Worm (Caenorhabditis elegans) whole organism, young adult: ENCODE measurements around the gene K02D3.1.

Experiments
- C17E4.6 ChIP-seq: fragments of 200-800 bp; sonication (Bioruptor generic); IDR thresholded peaks from 2 replicates; pipeline ENCODE4 v1.3.6; 2022; ENCODE audit warnings: missing genetic modification reagents, missing genetic modification characterization, missing compliant biosample characterization
- D2030.7 ChIP-seq: fragments of 200-800 bp; sonication (Bioruptor generic); IDR thresholded peaks from 2 replicates; pipeline ENCODE4 v1.3.6; 2022; ENCODE audit warnings: missing genetic modification reagents, missing genetic modification characterization, missing compliant biosample characterization
- F22D6.2 ChIP-seq: sonication (generic microtip); optimal IDR thresholded peaks from 2 replicates; lab custom pipeline; 2016; ENCODE audit warnings: mild to moderate bottlenecking, missing genetic modification characterization, missing compliant biosample characterization
- F55B11.4 ChIP-seq: sonication (generic microtip); optimal IDR thresholded peaks from 2 replicates; lab custom pipeline; 2016; ENCODE audit warnings: missing compliant biosample characterization, missing genetic modification characterization, borderline replicate concordance; ENCODE audit not compliant: insufficient read depth
- T26A5.8 ChIP-seq: sonication (generic microtip); optimal IDR thresholded peaks from 2 replicates; lab custom pipeline; 2016; ENCODE audit warnings: missing genetic modification characterization, missing compliant biosample characterization
- ZK185.1 ChIP-seq: sonication (generic microtip); optimal IDR thresholded peaks from 2 replicates; lab custom pipeline; 2016; ENCODE audit warnings: mild to moderate bottlenecking, missing genetic modification characterization, missing compliant biosample characterization; ENCODE audit not compliant: poor library complexity, severe bottlenecking
- attf-5 ChIP-seq: fragments of 200-800 bp; sonication (Bioruptor generic); optimal IDR thresholded peaks from 2 replicates; lab custom pipeline; 2018; ENCODE audit warnings: mild to moderate bottlenecking, missing genetic modification characterization, missing compliant biosample characterization
- bed-1 ChIP-seq: fragments of 200-800 bp; sonication (Bioruptor generic); IDR thresholded peaks from 2 replicates; pipeline ENCODE4 v1.3.6; 2022; ENCODE audit warnings: missing genetic modification reagents, missing genetic modification characterization, missing compliant biosample characterization
- bed-2 ChIP-seq: fragments of 200-800 bp; sonication (Bioruptor generic); IDR thresholded peaks from 2 replicates; pipeline ENCODE4 v1.3.6; 2022; ENCODE audit warnings: missing genetic modification reagents, missing genetic modification characterization, missing compliant biosample characterization
- cebp-1 ChIP-seq, 2 experiments: fragments of 200-800 bp in 1 of 2; sonication (Bioruptor generic) in 1 of 2; sonication (generic microtip) in 1 of 2; IDR thresholded peaks in 1 of 2; optimal IDR thresholded peaks in 1 of 2; 2 replicates each; pipeline versions ENCODE4 v1.3.6 to Lab custom; 2017 to 2022; ENCODE audit warnings: missing compliant biosample characterization in 2 of 2, missing genetic modification characterization in 2 of 2, mild to moderate bottlenecking in 1 of 2, missing genetic modification reagents in 1 of 2, moderate library complexity in 1 of 2
- ceh-100 ChIP-seq: fragments of 200-800 bp; sonication (Bioruptor generic); IDR thresholded peaks from 2 replicates; pipeline ENCODE4 v1.3.6; 2022; ENCODE audit warnings: missing genetic modification reagents, missing genetic modification characterization, missing compliant biosample characterization
- ceh-91 ChIP-seq: fragments of 200-800 bp; sonication (Bioruptor generic); IDR thresholded peaks from 2 replicates; pipeline ENCODE4 v1.3.6; 2022; ENCODE audit warnings: missing genetic modification reagents, missing genetic modification characterization, missing compliant biosample characterization
- die-1 ChIP-seq: sonication (generic microtip); optimal IDR thresholded peaks from 2 replicates; lab custom pipeline; 2016; ENCODE audit warnings: missing genotype, mild to moderate bottlenecking, missing genetic modification characterization, missing compliant biosample characterization
- dpff-1 ChIP-seq: sonication (generic microtip); optimal IDR thresholded peaks from 2 replicates; lab custom pipeline; 2017; ENCODE audit warnings: mild to moderate bottlenecking, missing genetic modification characterization, missing compliant biosample characterization
- egl-44 ChIP-seq: fragments of 200-800 bp; sonication (Bioruptor generic); IDR thresholded peaks from 2 replicates; pipeline ENCODE4 v1.3.6; 2022; ENCODE audit warnings: missing genetic modification reagents, missing genetic modification characterization, missing compliant biosample characterization
- ets-4 ChIP-seq: fragments of 200-800 bp; sonication (Bioruptor generic); optimal IDR thresholded peaks from 2 replicates; lab custom pipeline; 2018; ENCODE audit warnings: mild to moderate bottlenecking, missing genetic modification characterization, missing compliant biosample characterization
- him-1 ChIP-seq: sonication (generic microtip); optimal IDR thresholded peaks from 2 replicates; lab custom pipeline; 2016; ENCODE audit warnings: missing genotype, missing genetic modification reagents, missing genetic modification characterization, missing compliant biosample characterization
- hlh-12 ChIP-seq: sonication (generic microtip); optimal IDR thresholded peaks from 2 replicates; lab custom pipeline; 2016; ENCODE audit warnings: missing genetic modification characterization, missing compliant biosample characterization
- hmg-1.2 ChIP-seq: fragments of 200-800 bp; sonication (Bioruptor generic); IDR thresholded peaks from 2 replicates; pipeline ENCODE4 v1.3.6; 2022; ENCODE audit warnings: missing genetic modification reagents, missing genetic modification characterization, missing compliant biosample characterization
- let-607 ChIP-seq, 2 experiments: fragments of 200-800 bp in 1 of 2; sonication (Bioruptor generic) in 1 of 2; sonication (generic microtip) in 1 of 2; optimal IDR thresholded peaks; 2 replicates each; lab custom pipeline; 2016 to 2018; ENCODE audit warnings: mild to moderate bottlenecking in 2 of 2, missing compliant biosample characterization in 2 of 2, missing genetic modification characterization in 2 of 2, moderate library complexity in 2 of 2, missing genotype in 1 of 2
- lin-26 ChIP-seq: fragments of 200-800 bp; sonication (Bioruptor generic); IDR thresholded peaks from 2 replicates; pipeline ENCODE4 v1.3.6; 2022; ENCODE audit warnings: missing genetic modification reagents, missing genetic modification characterization, missing compliant biosample characterization
- lin-35 ChIP-seq, 3 experiments: fragments of 150-350 bp in 2 of 3; sonication (generic microtip) in 1 of 3; optimal IDR thresholded peaks; 2 replicates each; lab custom pipeline; 2014 to 2018; ENCODE audit warnings: missing biosample characterization in 3 of 3, missing genetic modification characterization in 3 of 3, missing genetic modification reagents in 3 of 3
- lin-40 ChIP-seq: sonication (generic microtip); optimal IDR thresholded peaks from 2 replicates; lab custom pipeline; 2016; ENCODE audit warnings: missing genetic modification characterization, mild to moderate bottlenecking, missing compliant biosample characterization, missing genotype, missing genetic modification reagents
- lin-54 ChIP-seq: fragments of 200-800 bp; sonication (Bioruptor generic); optimal IDR thresholded peaks from 2 replicates; lab custom pipeline; 2018; ENCODE audit warnings: mild to moderate bottlenecking, missing genetic modification characterization, missing compliant biosample characterization
- lir-1 ChIP-seq: fragments of 200-800 bp; sonication (Bioruptor generic); conservative IDR thresholded peaks from 2 replicates; pipeline ENCODE4 v1.3.6; 2022; ENCODE audit warnings: missing genetic modification reagents, missing genetic modification characterization, missing compliant biosample characterization
- madf-6 ChIP-seq: fragments of 200-800 bp; sonication (Bioruptor generic); IDR thresholded peaks from 2 replicates; pipeline ENCODE4 v1.3.6; 2022; ENCODE audit warnings: missing genetic modification reagents, missing genetic modification characterization, missing compliant biosample characterization
- mcd-1 ChIP-seq: fragments of 200-800 bp; sonication (Bioruptor generic); IDR thresholded peaks from 2 replicates; pipeline ENCODE4 v1.3.6; 2022; ENCODE audit warnings: missing genetic modification reagents, missing genetic modification characterization, missing compliant biosample characterization
- nfya-1 ChIP-seq: sonication (generic microtip); optimal IDR thresholded peaks from 2 replicates; lab custom pipeline; 2017; ENCODE audit warnings: antibody characterized with exemption, missing compliant biosample characterization, missing genetic modification characterization, borderline replicate concordance; ENCODE audit not compliant: insufficient read depth
- pha-4 ChIP-seq: fragments of 150-350 bp; sonication (generic microtip); optimal IDR thresholded peaks from 2 replicates; lab custom pipeline; 2014; ENCODE audit warnings: missing biosample characterization, missing genetic modification reagents, missing genetic modification characterization
- rcor-1 ChIP-seq: fragments of 200-800 bp; sonication (Bioruptor generic); IDR thresholded peaks from 2 replicates; pipeline ENCODE4 v1.3.6; 2022; ENCODE audit warnings: missing genetic modification reagents, missing genetic modification characterization, missing compliant biosample characterization
- rec-8 ChIP-seq, 2 experiments: sonication (generic microtip); optimal IDR thresholded peaks; 2 replicates each; lab custom pipeline; 2016; ENCODE audit warnings: mild to moderate bottlenecking in 2 of 2, missing genetic modification characterization in 2 of 2, missing genetic modification reagents in 2 of 2, missing genotype in 2 of 2, missing biosample characterization in 1 of 2, missing compliant biosample characterization in 1 of 2, moderate library complexity in 1 of 2
- sea-2 ChIP-seq: fragments of 200-800 bp; sonication (Bioruptor generic); IDR thresholded peaks from 2 replicates; pipeline ENCODE4 v1.3.6; 2022; ENCODE audit warnings: missing genetic modification characterization, missing compliant biosample characterization
- snpc-1.1 ChIP-seq: sonication (generic microtip); optimal IDR thresholded peaks from 2 replicates; lab custom pipeline; 2017; ENCODE audit warnings: missing genetic modification characterization, mild to moderate bottlenecking, missing compliant biosample characterization, antibody characterized with exemption, moderate library complexity, missing genotype, missing genetic modification reagents; ENCODE audit not compliant: insufficient read depth
- snpc-1.3 ChIP-seq: sonication (generic microtip); optimal IDR thresholded peaks from 2 replicates; lab custom pipeline; 2017; ENCODE audit warnings: missing genetic modification characterization, mild to moderate bottlenecking, missing compliant biosample characterization, antibody characterized with exemption, moderate library complexity, missing genotype, missing genetic modification reagents; ENCODE audit not compliant: insufficient read depth
- snpc-4 ChIP-seq, 5 experiments: fragments of 150-350 bp in 1 of 5; sonication (generic microtip) in 4 of 5; optimal IDR thresholded peaks; 2 replicates each; lab custom pipeline; 2014 to 2018; ENCODE audit warnings: missing genetic modification characterization in 5 of 5, missing biosample characterization in 3 of 5, antibody characterized with exemption in 2 of 5, mild to moderate bottlenecking in 2 of 5, missing compliant biosample characterization in 2 of 5, missing genotype in 2 of 5, moderate library complexity in 2 of 5, missing genetic modification reagents in 1 of 5
- somi-1 ChIP-seq: fragments of 200-800 bp; sonication (Bioruptor generic); optimal IDR thresholded peaks from 2 replicates; lab custom pipeline; 2018; ENCODE audit warnings: mild to moderate bottlenecking, missing genetic modification characterization, missing compliant biosample characterization
- sptf-2 ChIP-seq: fragments of 200-800 bp; sonication (Bioruptor generic); optimal IDR thresholded peaks from 2 replicates; lab custom pipeline; 2018; ENCODE audit warnings: mild to moderate bottlenecking, missing genetic modification characterization, missing compliant biosample characterization
- tbx-9 ChIP-seq: sonication (generic microtip); optimal IDR thresholded peaks from 2 replicates; lab custom pipeline; 2016; ENCODE audit warnings: borderline replicate concordance, missing genetic modification characterization, inconsistent platforms, missing compliant biosample characterization
- zfh-2 ChIP-seq: fragments of 200-800 bp; sonication (Bioruptor generic); conservative IDR thresholded peaks from 2 replicates; pipeline ENCODE4 v1.3.6; 2022; ENCODE audit warnings: missing genetic modification reagents, missing genetic modification characterization, missing compliant biosample characterization
- ztf-22 ChIP-seq: fragments of 200-800 bp; sonication (Bioruptor generic); optimal IDR thresholded peaks from 2 replicates; lab custom pipeline; 2018; ENCODE audit warnings: mild to moderate bottlenecking, missing genetic modification characterization, moderate library complexity, missing compliant biosample characterization
- ztf-3 ChIP-seq: fragments of 200-800 bp; sonication (Bioruptor generic); optimal IDR thresholded peaks from 2 replicates; lab custom pipeline; 2018; ENCODE audit warnings: mild to moderate bottlenecking, missing genetic modification characterization, missing compliant biosample characterization
- ztf-6 ChIP-seq: fragments of 200-800 bp; sonication (Bioruptor generic); IDR thresholded peaks from 2 replicates; pipeline ENCODE4 v1.3.6; 2022; ENCODE audit warnings: missing genetic modification reagents, missing genetic modification characterization, missing compliant biosample characterization

Gene K02D3.1

DNA sequence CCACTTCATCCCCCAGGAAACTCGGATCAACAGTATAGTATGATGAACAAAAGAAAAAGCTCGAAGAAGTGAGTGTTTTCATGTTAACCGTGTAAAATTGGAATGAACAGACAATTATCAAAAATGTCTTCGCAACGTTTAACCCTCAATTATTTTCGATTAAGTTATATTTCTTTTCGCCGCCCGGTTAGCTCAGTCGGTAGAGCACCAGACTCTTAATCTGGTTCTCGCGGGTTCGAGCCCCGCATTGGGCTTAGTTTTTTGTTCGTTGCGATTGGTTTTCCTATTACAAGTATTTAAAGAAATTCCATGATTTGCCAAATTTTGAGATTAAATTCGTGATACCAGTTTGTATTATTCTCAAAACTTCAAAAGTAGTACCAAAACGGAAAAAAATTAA, 23.0 kb downstream of the K02D3.1 start (continued):
- TF ChIP-seq ceh-91 (no peak), bed-2 (GFP tag; lab: Robert Waterston, UW) (no peak), snpc-1.3 (peak; percentile 23), egl-44 (GFP tag; lab: Robert Waterston, UW) (no peak), bed-1 (GFP tag; lab: Robert Waterston, UW) (no peak), let-607 (tag; optimal IDR thresholded peaks at IDR 0.05; lab: Kevin White, UChicago) (no peak), tbx-9 (tag; lab: Kevin White, UChicago) (no peak), dpff-1 (no peak), snpc-4 (GFP tag; optimal IDR thresholded peaks at IDR 0.05; lab: Kevin White, UChicago) (peak; percentile 52), snpc-4 (tag; optimal IDR thresholded peaks at IDR 0.05; lab: Kevin White, UChicago) (peak in 1 of 4 experiments; percentile 16), F22D6.2 (tag; lab: Kevin White, UChicago) (no peak), ztf-6 (GFP tag; lab: Robert Waterston, UW) (no peak), lin-35 (GFP tag; optimal IDR thresholded peaks at IDR 0.05; lab: Kevin White, UChicago) (peak in 1 of 3 experiments; percentile 16), madf-6 (no peak; the same call in 1 of the 2 replicates), ZK185.1 (peak; percentile 17), D2030.7 (GFP tag; lab: Robert Waterston, UW) (peak; percentile 67), snpc-1.1 (tag; lab: Kevin White, UChicago) (peak; percentile 60), lin-26 (peak; percentile 87), hmg-1.2 (peak; percentile 62), rcor-1 (GFP tag; lab: Robert Waterston, UW) (peak; percentile 39; the same call in 1 of the 2 replicates), nfya-1 (tag; lab: Kevin White, UChicago) (no peak)

DNA sequence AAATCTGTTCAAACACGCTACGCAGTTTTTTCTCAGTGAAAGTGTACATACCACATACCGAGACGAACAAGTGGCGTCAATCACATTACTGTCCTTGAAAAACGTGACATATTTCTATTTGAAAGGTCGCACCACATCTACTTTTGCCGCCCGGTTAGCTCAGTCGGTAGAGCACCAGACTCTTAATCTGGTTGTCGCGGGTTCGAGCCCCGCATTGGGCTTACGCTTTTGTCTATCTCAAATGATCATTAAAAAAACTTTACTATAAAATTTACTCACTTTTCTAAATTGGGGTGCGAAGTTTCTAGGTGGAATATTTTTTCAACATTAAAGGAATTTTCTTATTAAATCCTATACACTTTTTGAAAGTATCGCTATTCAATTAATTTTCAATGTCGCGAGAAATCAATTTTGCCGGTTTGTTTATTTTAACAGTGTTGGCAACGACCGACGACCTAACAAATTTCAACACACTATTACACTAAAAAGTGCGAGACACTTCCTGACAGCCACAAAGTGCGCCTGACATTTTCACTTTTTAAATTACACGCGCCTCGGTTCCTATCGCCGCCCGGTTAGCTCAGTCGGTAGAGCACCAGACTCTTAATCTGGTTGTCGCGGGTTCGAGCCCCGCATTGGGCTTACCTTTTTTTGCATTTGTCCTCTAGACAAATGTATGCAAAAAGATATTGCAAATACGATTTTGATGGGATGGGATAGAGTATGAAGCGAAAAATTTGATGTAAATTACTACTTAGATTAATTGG, 23.7 kb downstream of the K02D3.1 start:
- TF ChIP-seq die-1 (tag; lab: Kevin White, UChicago) (peak; percentile 10), lir-1 (GFP tag; lab: Robert Waterston, UW) (0 out of 2 replicates have a peak, but pooled peaks have one; percentile 23), somi-1 (GFP tag; lab: Kevin White, UChicago) (no peak), bed-2 (GFP tag; lab: Robert Waterston, UW) (no peak), let-607 (tag; optimal IDR thresholded peaks at IDR 0.05; lab: Kevin White, UChicago) (peak in 1 of 2 experiments; percentile 51), ztf-3 (GFP tag; lab: Kevin White, UChicago) (no peak), pha-4 (tag; lab: Kevin White, UChicago) (no peak), zfh-2 (GFP tag; lab: Robert Waterston, UW) (no peak), attf-5 (peak; percentile 50), F55B11.4 (tag; lab: Kevin White, UChicago) (no peak), ztf-22 (no peak), hlh-12 (tag; lab: Kevin White, UChicago) (no peak), mcd-1 (GFP tag; lab: Robert Waterston, UW) (peak; percentile 44), ZK185.1 (peak; percentile 77), him-1 (tag; lab: Kevin White, UChicago) (peak; percentile 23), cebp-1 (GFP tag; IDR thresholded peaks at IDR 0.05; lab: Robert Waterston, UW) (no peak), cebp-1 (tag; optimal IDR thresholded peaks at IDR 0.05; lab: Kevin White, UChicago) (peak; percentile 71), C17E4.6 (GFP tag; lab: Robert Waterston, UW) (no peak), lin-40 (tag; lab: Kevin White, UChicago) (peak; percentile 37), sea-2 (GFP tag; lab: Robert Waterston, UW) (peak; percentile 10; the same call in 1 of the 2 replicates), T26A5.8 (peak; percentile 65), ets-4 (no peak), rec-8 (tag; optimal IDR thresholded peaks at IDR 0.05; lab: Kevin White, UChicago) (peak; percentile 66 to 69), egl-44 (GFP tag; lab: Robert Waterston, UW) (0 out of 2 replicates have a peak, but pooled peaks have one; percentile 34), ceh-100 (GFP tag; lab: Robert Waterston, UW) (no peak; the same call in 1 of the 2 replicates), sptf-2 (no peak), madf-6 (peak; percentile 63), lin-54 (GFP tag; lab: Kevin White, UChicago) (peak; percentile 38)
